Worm (Caenorhabditis elegans) whole organism, L1 larva: Measurements from ENCODE around the gene Y38H6C.8.

Experiments used
- C04F5.9 ChIP-seq: sonication (generic microtip); optimal IDR thresholded peaks from 2 replicates; lab custom pipeline; 2016; ENCODE audit warnings: missing genetic modification characterization, missing compliant biosample characterization
- C16A3.4 ChIP-seq: fragments of 150-350 bp; optimal IDR thresholded peaks from 2 replicates; lab custom pipeline; 2014; ENCODE audit warnings: missing biosample characterization, missing genetic modification characterization
- C34B4.2 ChIP-seq: sonication (generic microtip); optimal IDR thresholded peaks from 2 replicates; lab custom pipeline; 2017; ENCODE audit warnings: mild to moderate bottlenecking, missing genetic modification characterization, missing compliant biosample characterization
- F16B12.6 ChIP-seq: fragments of 150-350 bp; optimal IDR thresholded peaks from 2 replicates; lab custom pipeline; 2014; ENCODE audit warnings: missing biosample characterization, missing genetic modification characterization
- aha-1 ChIP-seq: fragments of 150-350 bp; optimal IDR thresholded peaks from 2 replicates; lab custom pipeline; 2014; ENCODE audit warnings: missing biosample characterization, missing genetic modification characterization
- aly-2 ChIP-seq: fragments of 150-350 bp; optimal IDR thresholded peaks from 2 replicates; lab custom pipeline; 2014; ENCODE audit warnings: missing biosample characterization, missing genetic modification characterization
- ama-1 ChIP-seq: fragments of 150-350 bp; optimal IDR thresholded peaks from 2 replicates; lab custom pipeline; 2014
- blmp-1 ChIP-seq: fragments of 150-350 bp; optimal IDR thresholded peaks from 2 replicates; lab custom pipeline; 2014; ENCODE audit warnings: missing biosample characterization, missing genetic modification characterization
- ceh-82 ChIP-seq, 3 experiments: fragments of 150-350 bp in 1 of 3; sonication (generic microtip) in 2 of 3; optimal IDR thresholded peaks; 2 replicates each; lab custom pipeline; 2014 to 2017; ENCODE audit warnings: missing biosample characterization in 3 of 3, missing genetic modification characterization in 3 of 3
- ceh-88 ChIP-seq: fragments of 200-800 bp; sonication (Bioruptor generic); IDR thresholded peaks from 2 replicates; pipeline ENCODE4 v1.3.6; 2022; ENCODE audit warnings: missing genetic modification characterization, missing compliant biosample characterization
- ceh-90 ChIP-seq: sonication (generic microtip); optimal IDR thresholded peaks from 2 replicates; lab custom pipeline; 2016; ENCODE audit warnings: missing genetic modification characterization, missing compliant biosample characterization
- ces-1 ChIP-seq: fragments of 150-350 bp; optimal IDR thresholded peaks from 2 replicates; lab custom pipeline; 2014; ENCODE audit warnings: missing biosample characterization, missing genetic modification reagents, missing genetic modification characterization
- dpl-1 ChIP-seq, 3 experiments: fragments of 150-350 bp in 2 of 3; sonication (generic microtip) in 1 of 3; optimal IDR thresholded peaks; 2 replicates each; lab custom pipeline; 2014 to 2017; ENCODE audit warnings: missing biosample characterization in 3 of 3, missing genetic modification characterization in 3 of 3, missing genetic modification reagents in 3 of 3
- efl-1 ChIP-seq, 4 experiments: fragments of 150-350 bp; optimal IDR thresholded peaks in 3 of 4; peaks in 1 of 4; 1 replicate in 1 of 4; 2 replicates in 3 of 4; lab custom pipeline; 2014; ENCODE audit warnings: missing biosample characterization in 2 of 4, missing genetic modification characterization in 2 of 4, missing genetic modification reagents in 2 of 4
- egl-27 ChIP-seq, 2 experiments: fragments of 150-350 bp in 1 of 2; sonication (generic microtip); optimal IDR thresholded peaks; 3 replicates each; lab custom pipeline; 2017 to 2018; ENCODE audit warnings: missing biosample characterization in 2 of 2, missing genetic modification characterization in 2 of 2, missing genetic modification reagents in 2 of 2
- elt-2 ChIP-seq: sonication (generic microtip); optimal IDR thresholded peaks from 2 replicates; lab custom pipeline; 2016; ENCODE audit warnings: missing genetic modification characterization, mild to moderate bottlenecking, inconsistent platforms, missing compliant biosample characterization, missing genetic modification reagents
- ets-5 ChIP-seq: fragments of 200-800 bp; sonication (Bioruptor generic); IDR thresholded peaks from 2 replicates; pipeline ENCODE4 v1.3.6; 2022; ENCODE audit warnings: missing genetic modification characterization, missing compliant biosample characterization
- fkh-8 ChIP-seq: sonication (generic microtip); optimal IDR thresholded peaks from 2 replicates; lab custom pipeline; 2016; ENCODE audit warnings: mild to moderate bottlenecking, missing genetic modification characterization, missing compliant biosample characterization
- hlh-17 ChIP-seq: fragments of 200-800 bp; sonication (Bioruptor generic); optimal IDR thresholded peaks from 2 replicates; lab custom pipeline; 2018; ENCODE audit warnings: missing genetic modification characterization, mild to moderate bottlenecking, missing compliant biosample characterization, moderate library complexity, borderline replicate concordance
- hlh-4 ChIP-seq: sonication (generic microtip); optimal IDR thresholded peaks from 2 replicates; lab custom pipeline; 2016; ENCODE audit warnings: mild to moderate bottlenecking, missing genetic modification characterization, missing compliant biosample characterization
- hpl-2 ChIP-seq: fragments of 150-350 bp; optimal IDR thresholded peaks from 2 replicates; lab custom pipeline; 2014; ENCODE audit warnings: missing biosample characterization, missing genetic modification reagents, missing genetic modification characterization
- irx-1 ChIP-seq: sonication (generic microtip); optimal IDR thresholded peaks from 2 replicates; lab custom pipeline; 2016; ENCODE audit warnings: missing genetic modification characterization, missing compliant biosample characterization
- isw-1 ChIP-seq: fragments of 200-800 bp; sonication (Bioruptor generic); IDR thresholded peaks from 2 replicates; pipeline ENCODE4 v1.3.6; 2022; ENCODE audit warnings: missing genetic modification characterization, missing compliant biosample characterization
- lin-35 ChIP-seq, 2 experiments: fragments of 150-350 bp; optimal IDR thresholded peaks; 2 replicates each; lab custom pipeline; 2014; ENCODE audit warnings: missing biosample characterization in 2 of 2, missing genetic modification characterization in 2 of 2, missing genetic modification reagents in 2 of 2
- lsy-2 ChIP-seq, 2 experiments: fragments of 150-350 bp; optimal IDR thresholded peaks; 2 replicates each; lab custom pipeline; 2014; ENCODE audit warnings: missing biosample characterization in 2 of 2, missing genetic modification characterization in 2 of 2
- mab-9 ChIP-seq: fragments of 200-800 bp; sonication (Bioruptor generic); IDR thresholded peaks from 2 replicates; pipeline ENCODE4 v1.3.6; 2022; ENCODE audit warnings: missing genetic modification reagents, missing genetic modification characterization, missing compliant biosample characterization
- nhr-11 ChIP-seq: fragments of 150-350 bp; optimal IDR thresholded peaks from 2 replicates; lab custom pipeline; 2014; ENCODE audit warnings: missing biosample characterization, missing genetic modification characterization
- nhr-12 ChIP-seq: sonication (generic microtip); optimal IDR thresholded peaks from 2 replicates; lab custom pipeline; 2017; ENCODE audit warnings: missing biosample characterization, missing genetic modification characterization
- nhr-28 ChIP-seq: fragments of 150-350 bp; optimal IDR thresholded peaks from 2 replicates; lab custom pipeline; 2014; ENCODE audit warnings: missing biosample characterization, missing genetic modification characterization
- nhr-71 ChIP-seq: sonication (generic microtip); optimal IDR thresholded peaks from 2 replicates; lab custom pipeline; 2016; ENCODE audit warnings: mild to moderate bottlenecking, missing genetic modification characterization, moderate library complexity, missing compliant biosample characterization
- nhr-76 ChIP-seq: sonication (generic microtip); optimal IDR thresholded peaks from 2 replicates; lab custom pipeline; 2017; ENCODE audit warnings: missing biosample characterization, missing genetic modification characterization
- nhr-77 ChIP-seq: fragments of 150-350 bp; optimal IDR thresholded peaks from 2 replicates; lab custom pipeline; 2014; ENCODE audit warnings: missing biosample characterization, missing genetic modification characterization
- nhr-84 ChIP-seq: sonication (generic microtip); optimal IDR thresholded peaks from 2 replicates; lab custom pipeline; 2017; ENCODE audit warnings: missing biosample characterization, missing genetic modification characterization
- nhr-85 ChIP-seq: sonication (generic microtip); peaks from one replicate; lab custom pipeline; 2016; ENCODE audit warnings: missing genetic modification characterization, inconsistent platforms, missing compliant biosample characterization
- nhr-90 ChIP-seq: sonication (generic microtip); optimal IDR thresholded peaks from 2 replicates; lab custom pipeline; 2016; ENCODE audit warnings: mild to moderate bottlenecking, missing genetic modification characterization, missing compliant biosample characterization; ENCODE audit not compliant: poor library complexity
- pag-3 ChIP-seq: sonication (generic microtip); optimal IDR thresholded peaks from 2 replicates; lab custom pipeline; 2017; ENCODE audit warnings: missing genetic modification characterization, mild to moderate bottlenecking, missing compliant biosample characterization, antibody characterized with exemption, borderline replicate concordance; ENCODE audit not compliant: insufficient read depth
- pax-3 ChIP-seq: fragments of 200-800 bp; sonication (Bioruptor generic); optimal IDR thresholded peaks from 2 replicates; lab custom pipeline; 2018; ENCODE audit warnings: mild to moderate bottlenecking, missing genetic modification characterization, moderate library complexity, missing compliant biosample characterization
- rnt-1 ChIP-seq: sonication (generic microtip); optimal IDR thresholded peaks from 2 replicates; lab custom pipeline; 2016; ENCODE audit warnings: mild to moderate bottlenecking, missing genetic modification characterization, moderate library complexity, missing compliant biosample characterization
- skn-1 ChIP-seq: fragments of 150-350 bp; optimal IDR thresholded peaks from 2 replicates; lab custom pipeline; 2014; ENCODE audit warnings: missing biosample characterization, missing genetic modification characterization
- snpc-4 ChIP-seq: fragments of 150-350 bp; optimal IDR thresholded peaks from 2 replicates; lab custom pipeline; 2014; ENCODE audit warnings: missing biosample characterization, missing genetic modification characterization
- snu-23 ChIP-seq: sonication (generic microtip); optimal IDR thresholded peaks from 2 replicates; lab custom pipeline; 2016; ENCODE audit warnings: missing genetic modification characterization, missing compliant biosample characterization
- sptf-1 ChIP-seq: fragments of 150-350 bp; optimal IDR thresholded peaks from 2 replicates; lab custom pipeline; 2014; ENCODE audit warnings: missing biosample characterization, missing genetic modification characterization
- tbx-2 ChIP-seq: sonication (generic microtip); optimal IDR thresholded peaks from 2 replicates; lab custom pipeline; 2016; ENCODE audit warnings: missing genetic modification characterization, missing compliant biosample characterization
- tlp-1 ChIP-seq: fragments of 150-350 bp; optimal IDR thresholded peaks from 2 replicates; lab custom pipeline; 2014; ENCODE audit warnings: missing biosample characterization, missing genetic modification characterization
- unc-30 ChIP-seq: sonication (generic microtip); optimal IDR thresholded peaks from 2 replicates; lab custom pipeline; 2017; ENCODE audit warnings: missing biosample characterization, missing genetic modification characterization
- unc-62 ChIP-seq: fragments of 150-350 bp; optimal IDR thresholded peaks from 2 replicates; lab custom pipeline; 2014; ENCODE audit warnings: missing biosample characterization, missing genetic modification reagents, missing genetic modification characterization
- unc-86 ChIP-seq: sonication (generic microtip); optimal IDR thresholded peaks from 2 replicates; lab custom pipeline; 2016; ENCODE audit warnings: missing genetic modification characterization, missing compliant biosample characterization
- unc-98 ChIP-seq: fragments of 200-800 bp; sonication (Bioruptor generic); IDR thresholded peaks from 2 replicates; pipeline ENCODE4 v1.3.6; 2022; ENCODE audit warnings: missing genetic modification characterization, missing compliant biosample characterization
- vab-15 ChIP-seq: sonication (generic microtip); optimal IDR thresholded peaks from 2 replicates; lab custom pipeline; 2017; ENCODE audit warnings: missing genotype, mild to moderate bottlenecking, missing genetic modification characterization, missing compliant biosample characterization
- zip-4 ChIP-seq: fragments of 200-800 bp; sonication (Bioruptor generic); optimal IDR thresholded peaks from 2 replicates; lab custom pipeline; 2018; ENCODE audit warnings: mild to moderate bottlenecking, missing genetic modification characterization, moderate library complexity, missing compliant biosample characterization
- ztf-11 ChIP-seq, 2 experiments: sonication (generic microtip); optimal IDR thresholded peaks; 2 replicates each; lab custom pipeline; 2016 to 2017; ENCODE audit warnings: missing genetic modification characterization in 2 of 2, missing biosample characterization in 1 of 2, missing compliant biosample characterization in 1 of 2

Y38H6C.8 gene

ce11 chrV:20493271-20494231 is 20.2 kb upstream of the Y38H6C.8 start, which contains the start of gene B0250.5 (continued):
- TF ChIP-seq unc-30 (no peak), fkh-8 (tag; lab: Kevin White, UChicago) (peak; percentile 5), dpl-1 (GFP tag; optimal IDR thresholded peaks at IDR 0.05; lab: Kevin White, UChicago) (peak; percentile 56 to 77 (median 63)), hpl-2 (GFP tag; lab: Kevin White, UChicago) (peak; percentile 10), F16B12.6 (peak; percentile 90), hlh-4 (tag; lab: Kevin White, UChicago) (no peak), mab-9 (GFP tag; lab: Robert Waterston, UW) (no peak), ceh-88 (GFP tag; lab: Robert Waterston, UW) (no peak), pag-3 (tag; lab: Kevin White, UChicago) (no peak), nhr-11 (tag; lab: Kevin White, UChicago) (no peak), unc-86 (tag; lab: Kevin White, UChicago) (peak; percentile 25), C04F5.9 (tag; lab: Kevin White, UChicago) (no peak), rnt-1 (no peak), nhr-28 (tag; lab: Kevin White, UChicago) (no peak), nhr-71 (tag; lab: Kevin White, UChicago) (peak; percentile 68), isw-1 (GFP tag; lab: Robert Waterston, UW) (peak; percentile 72), aly-2 (tag; lab: Kevin White, UChicago) (no peak), ets-5 (no peak), ceh-82 (tag; optimal IDR thresholded peaks at IDR 0.05; lab: Kevin White, UChicago) (peak in 2 of 3 experiments; percentile 1 to 28), nhr-77 (tag; lab: Kevin White, UChicago) (no peak), vab-15 (no peak), unc-62 (GFP tag; lab: Kevin White, UChicago) (no peak), lin-35 (GFP tag; optimal IDR thresholded peaks at IDR 0.05; lab: Kevin White, UChicago) (peak; percentile 28 to 80), aha-1 (tag; lab: Kevin White, UChicago) (no peak), nhr-84 (tag; lab: Kevin White, UChicago) (no peak), ama-1 (lab: Kevin White, UChicago) (no peak), ztf-11 (tag; optimal IDR thresholded peaks at IDR 0.05; lab: Kevin White, UChicago) (no peak), hlh-17 (GFP tag; lab: Kevin White, UChicago) (no peak), pax-3 (no peak), elt-2 (tag; lab: Kevin White, UChicago) (no peak), lsy-2 (tag; optimal IDR thresholded peaks at IDR 0.05; lab: Kevin White, UChicago) (peak; percentile 60 to 70), nhr-76 (no peak), sptf-1 (tag; lab: Kevin White, UChicago) (no peak), efl-1 (optimal IDR thresholded peaks at IDR 0.05; lab: Kevin White, UChicago) (peak; percentile 46 to 73), efl-1 (GFP tag; optimal IDR thresholded peaks at IDR 0.05 in 1 of 2; lab: Kevin White, UChicago) (peak; percentile 72 to 94), nhr-90 (tag; lab: Kevin White, UChicago) (no peak), blmp-1 (peak; percentile 22), nhr-12 (tag; lab: Kevin White, UChicago) (no peak), tlp-1 (no peak), irx-1 (tag; lab: Kevin White, UChicago) (peak; percentile 62), snpc-4 (tag; lab: Kevin White, UChicago) (peak; percentile 40), unc-98 (GFP tag; lab: Robert Waterston, UW) (no peak), ces-1 (GFP tag; lab: Kevin White, UChicago) (no peak), nhr-85 (tag; lab: Kevin White, UChicago) (peak; percentile 74), C16A3.4 (tag; lab: Kevin White, UChicago) (no peak), egl-27 (tag; optimal IDR thresholded peaks at IDR 0.05; lab: Kevin White, UChicago) (no peak), zip-4 (no peak), skn-1 (tag; lab: Kevin White, UChicago) (no peak), tbx-2 (tag; lab: Kevin White, UChicago) (peak; percentile 27), C34B4.2 (tag; lab: Kevin White, UChicago) (no peak), snu-23 (GFP tag; lab: Kevin White, UChicago) (peak; percentile 69), ceh-90 (tag; lab: Kevin White, UChicago) (no peak)
